Fruit fly (Drosophila melanogaster) Kc167 (cell line): ENCODE data around the gene mgr.

Source experiments
- h ChIP-seq: fragments of >200 bp; optimal IDR thresholded peaks from 3 replicates; lab custom pipeline; 2018; ENCODE audit warnings: missing external identifiers
- psq ChIP-seq: fragments of >200 bp; optimal IDR thresholded peaks from 2 replicates; lab custom pipeline; 2017; ENCODE audit warnings: missing external identifiers
- ttk ChIP-seq: sonication (Bioruptor generic); optimal IDR thresholded peaks from 2 replicates; lab custom pipeline; 2017; ENCODE audit warnings: missing external identifiers

dm6 chr3R:11378564-11379112 lies 31.0 kb downstream of the mgr start:
- TF ChIP-seq ttk (lab: Kevin White, UChicago), result no peak
- TF ChIP-seq h (lab: Kevin White, UChicago), result no peak
- TF ChIP-seq psq (lab: Kevin White, UChicago), result no peak
